1 fruit fly cellular context compared by ENCODE assay signal in the genomic region with DNA sequence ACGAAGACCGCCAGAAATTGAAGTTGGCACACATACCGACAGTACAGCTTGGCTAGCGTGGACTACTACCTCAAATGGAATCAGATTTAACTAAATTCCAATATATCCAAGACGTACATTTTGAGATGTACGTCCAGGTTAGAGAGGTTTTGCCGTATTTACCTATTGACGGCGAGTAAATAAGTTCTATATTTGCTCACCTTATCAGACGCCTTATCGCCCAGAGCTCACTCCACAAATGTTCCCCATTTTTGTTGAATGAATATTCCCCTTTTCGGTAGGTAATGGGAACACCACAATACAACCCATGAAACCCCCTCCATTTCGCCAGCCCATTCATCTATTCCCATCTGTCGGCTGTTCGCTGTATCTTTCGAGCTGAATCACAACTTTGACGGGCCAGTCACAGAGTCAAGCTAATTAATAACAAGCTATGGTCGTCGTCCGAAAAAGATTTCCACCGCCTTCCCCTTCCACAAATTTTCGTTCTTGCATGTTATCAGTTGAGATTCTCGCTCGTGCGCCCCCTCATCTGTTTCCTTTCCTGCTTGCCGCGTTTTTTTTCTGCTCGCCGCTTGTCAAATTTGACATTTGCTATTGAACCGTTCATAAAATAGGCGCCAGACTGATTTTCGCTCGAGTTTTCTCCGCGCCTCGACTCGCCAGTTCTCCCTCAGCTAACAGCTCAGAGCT.
A peak's percentile ranks its signal among the peaks of the same experiment; 100 is the strongest.
TF ChIP-seq lines count a peak whose summit lies in the region.

No protein-coding gene starts in this region.

TF ChIP-seq in whole organism, embryonic, 481 proteins besides CTCF, POLR2A, EP300 and RAD21 (continued from another document and continues in another):
- TF ChIP-seq hbn (GFP tag; IDR thresholded peaks at IDR 0.05; lab: Robert Waterston, UW; ENCODE audit: partially characterized antibody) (no peak), CG16815 (GFP tag; optimal IDR thresholded peaks at IDR 0.05; lab: Kevin White, UChicago) (peak; percentile 82), CG7786 (GFP tag; optimal IDR thresholded peaks at IDR 0.05; lab: Kevin White, UChicago) (peak; percentile 92), schlank (tag; optimal IDR thresholded peaks at IDR 0.05; lab: Kevin White, UChicago) (peak; percentile 93), CG4328 (GFP tag; optimal IDR thresholded peaks at IDR 0.05; lab: Kevin White, UChicago) (peak; percentile 95), CG10654 (GFP tag; optimal IDR thresholded peaks at IDR 0.05; lab: Kevin White, UChicago) (peak; percentile 96), Ssrp (tag; optimal IDR thresholded peaks at IDR 0.05; lab: Kevin White, UChicago) (peak; percentile 67), CG6683 (GFP tag; optimal IDR thresholded peaks at IDR 0.05; lab: Kevin White, UChicago) (peak; percentile 92), aop (GFP tag; IDR thresholded peaks at IDR 0.05; lab: Robert Waterston, UW) (peak; percentile 89), ham (GFP tag; IDR thresholded peaks at IDR 0.05; lab: Robert Waterston, UW) (no peak; the same call in 1 of the 2 replicates), CG16813 (GFP tag; IDR thresholded peaks at IDR 0.05; lab: Robert Waterston, UW; ENCODE audit: partially characterized antibody) (no peak), NK7.1 (GFP tag; optimal IDR thresholded peaks at IDR 0.05; lab: Kevin White, UChicago) (peak; percentile 96), Oaz (GFP tag; IDR thresholded peaks at IDR 0.05; lab: Robert Waterston, UW) (peak; percentile 75), eyg (GFP tag; optimal IDR thresholded peaks at IDR 0.05; lab: Kevin White, UChicago) (peak; percentile 94), CG1024 (GFP tag; IDR thresholded peaks at IDR 0.05; lab: Robert Waterston, UW) (peak; percentile 96), CG6254 (GFP tag; optimal IDR thresholded peaks at IDR 0.05; lab: Kevin White, UChicago) (peak; percentile 90), HLH4C (GFP tag; IDR thresholded peaks at IDR 0.05; lab: Robert Waterston, UW; ENCODE audit: partially characterized antibody) (no peak), Usf (GFP tag; optimal IDR thresholded peaks at IDR 0.05; lab: Kevin White, UChicago) (peak; percentile 80), ab (GFP tag; optimal IDR thresholded peaks at IDR 0.05; lab: Kevin White, UChicago) (peak; percentile 72), CrebB (tag; optimal IDR thresholded peaks at IDR 0.05; lab: Kevin White, UChicago) (peak; percentile 92), Scr (GFP tag; IDR thresholded peaks at IDR 0.05; lab: Robert Waterston, UW; ENCODE audit: partially characterized antibody) (no peak), Taf1 (GFP tag; IDR thresholded peaks at IDR 0.05; lab: Robert Waterston, UW) (peak; percentile 81), HmgD (GFP tag; optimal IDR thresholded peaks at IDR 0.05; lab: Kevin White, UChicago) (peak; percentile 94), Antp (GFP tag; optimal IDR thresholded peaks at IDR 0.05; lab: Kevin White, UChicago) (peak; percentile 92), CG14667 (GFP tag; IDR thresholded peaks at IDR 0.05; lab: Robert Waterston, UW) (peak; percentile 85), pan (optimal IDR thresholded peaks at IDR 0.05; lab: Kevin White, UChicago) (no peak), pan (GFP tag; optimal IDR thresholded peaks at IDR 0.05 in 1 of 2, IDR thresholded peaks at IDR 0.05 in 1 of 2) (peak in 1 of 2 experiments; percentile 93), CG9817 (tag; optimal IDR thresholded peaks at IDR 0.05; lab: Kevin White, UChicago) (peak; percentile 82), esg (GFP tag; conservative IDR thresholded peaks at IDR 0.05; lab: Robert Waterston, UW) (peak; percentile 72), TFAM (GFP tag; optimal IDR thresholded peaks at IDR 0.05; lab: Kevin White, UChicago) (peak; percentile 91), sim (GFP tag; IDR thresholded peaks at IDR 0.05; lab: Robert Waterston, UW) (peak; percentile 96), CG7745 (tag; optimal IDR thresholded peaks at IDR 0.05; lab: Kevin White, UChicago) (peak; percentile 91), CG7271 (tag; optimal IDR thresholded peaks at IDR 0.05; lab: Kevin White, UChicago) (peak; percentile 75), Gsc (GFP tag; IDR thresholded peaks at IDR 0.05; lab: Robert Waterston, UW) (no peak), CG14014 (GFP tag; IDR thresholded peaks at IDR 0.05; lab: Robert Waterston, UW) (peak; percentile 92), CG31441 (GFP tag; IDR thresholded peaks at IDR 0.05; lab: Robert Waterston, UW) (peak; percentile 96), trh (GFP tag; optimal IDR thresholded peaks at IDR 0.05; lab: Kevin White, UChicago) (peak; percentile 97), cwo (GFP tag; optimal IDR thresholded peaks at IDR 0.05; lab: Kevin White, UChicago) (peak; percentile 81), CG9932 (GFP tag; IDR thresholded peaks at IDR 0.05; lab: Robert Waterston, UW) (peak; percentile 80), bcd (GFP tag; optimal IDR thresholded peaks at IDR 0.05; lab: Kevin White, UChicago) (peak; percentile 94), mam (GFP tag; optimal IDR thresholded peaks at IDR 0.05; lab: Kevin White, UChicago) (peak; percentile 88), croc (GFP tag; conservative IDR thresholded peaks at IDR 0.05; lab: Robert Waterston, UW) (peak; percentile 77), crp (GFP tag; optimal IDR thresholded peaks at IDR 0.05; lab: Kevin White, UChicago) (peak in 1 of 2 experiments; percentile 64), CG15011 (GFP tag; optimal IDR thresholded peaks at IDR 0.05; lab: Kevin White, UChicago) (peak; percentile 96), CG14860 (GFP tag; IDR thresholded peaks at IDR 0.05; lab: Robert Waterston, UW; ENCODE audit: partially characterized antibody) (no peak), Nf-YB (GFP tag; optimal IDR thresholded peaks at IDR 0.05; lab: Kevin White, UChicago) (peak; percentile 70), CG12744 (GFP tag; optimal IDR thresholded peaks at IDR 0.05; lab: Kevin White, UChicago) (peak; percentile 82), chinmo (GFP tag; IDR thresholded peaks at IDR 0.05; lab: Robert Waterston, UW; ENCODE audit: partially characterized antibody) (peak; percentile 78; the same call in 2 of the 4 replicates), gt (GFP tag; IDR thresholded peaks at IDR 0.05; lab: Robert Waterston, UW) (peak; percentile 90), scrt (GFP tag; optimal IDR thresholded peaks at IDR 0.05; lab: Kevin White, UChicago) (peak; percentile 81), CG10209 (GFP tag; optimal IDR thresholded peaks at IDR 0.05; lab: Kevin White, UChicago) (peak; percentile 98), gce (GFP tag; IDR thresholded peaks at IDR 0.05; lab: Robert Waterston, UW) (peak; percentile 96), CG12236 (GFP tag; optimal IDR thresholded peaks at IDR 0.05; lab: Kevin White, UChicago) (peak; percentile 98), CG31365 (tag; optimal IDR thresholded peaks at IDR 0.05; lab: Kevin White, UChicago) (peak; percentile 85), usp (GFP tag; optimal IDR thresholded peaks at IDR 0.05; lab: Kevin White, UChicago) (no peak), MTF-1 (GFP tag; optimal IDR thresholded peaks at IDR 0.05; lab: Kevin White, UChicago; ENCODE audit: borderline replicate concordance) (peak; percentile 97), sens-2 (GFP tag; IDR thresholded peaks at IDR 0.05; lab: Robert Waterston, UW) (peak; percentile 90), CG12155 (GFP tag; optimal IDR thresholded peaks at IDR 0.05; lab: Kevin White, UChicago) (peak; percentile 80), inv (GFP tag; IDR thresholded peaks at IDR 0.05; lab: Robert Waterston, UW; ENCODE audit: partially characterized antibody) (no peak), CG5245 (GFP tag; optimal IDR thresholded peaks at IDR 0.05; lab: Kevin White, UChicago) (peak; percentile 94), Camta (GFP tag; optimal IDR thresholded peaks at IDR 0.05; lab: Kevin White, UChicago) (peak; percentile 98), CG2712 (tag; optimal IDR thresholded peaks at IDR 0.05; lab: Kevin White, UChicago) (peak; percentile 89), CG7963 (GFP tag; IDR thresholded peaks at IDR 0.05; lab: Robert Waterston, UW; ENCODE audit: partially characterized antibody) (no peak), CG11504 (tag; optimal IDR thresholded peaks at IDR 0.05; lab: Kevin White, UChicago) (peak; percentile 87), CG17186 (GFP tag; optimal IDR thresholded peaks at IDR 0.05; lab: Kevin White, UChicago) (peak; percentile 92), CG18599 (GFP tag; optimal IDR thresholded peaks at IDR 0.05; lab: Kevin White, UChicago) (peak; percentile 96), CG4617 (GFP tag; optimal IDR thresholded peaks at IDR 0.05; lab: Kevin White, UChicago; ENCODE audit: borderline replicate concordance) (peak; percentile 84), CG4820 (GFP tag; optimal IDR thresholded peaks at IDR 0.05; lab: Kevin White, UChicago) (peak; percentile 93), repo (GFP tag; optimal IDR thresholded peaks at IDR 0.05; lab: Kevin White, UChicago) (peak; percentile 96), grn (GFP tag; optimal IDR thresholded peaks at IDR 0.05; lab: Kevin White, UChicago) (peak; percentile 97), CG5953 (GFP tag; IDR thresholded peaks at IDR 0.05; lab: Robert Waterston, UW) (peak; percentile 94), dati (GFP tag; IDR thresholded peaks at IDR 0.05; lab: Robert Waterston, UW) (peak; percentile 82), Fer3 (tag; optimal IDR thresholded peaks at IDR 0.05; lab: Kevin White, UChicago) (peak; percentile 90), CG8765 (GFP tag; IDR thresholded peaks at IDR 0.05; lab: Robert Waterston, UW) (peak; percentile 86), ap (GFP tag; IDR thresholded peaks at IDR 0.05; lab: Robert Waterston, UW) (peak; percentile 89), CG11093 (GFP tag; IDR thresholded peaks at IDR 0.05; lab: Robert Waterston, UW) (peak; percentile 94), zf30C (GFP tag; optimal IDR thresholded peaks at IDR 0.05; lab: Kevin White, UChicago) (no peak), Lhr (GFP tag; optimal IDR thresholded peaks at IDR 0.05; lab: Kevin White, UChicago) (peak; percentile 96), HLHmδ (GFP tag; optimal IDR thresholded peaks at IDR 0.05; lab: Kevin White, UChicago) (peak; percentile 96), CG10959 (GFP tag; IDR thresholded peaks at IDR 0.05; lab: Robert Waterston, UW) (peak; percentile 94), CG12942 (GFP tag; optimal IDR thresholded peaks at IDR 0.05; lab: Kevin White, UChicago) (peak; percentile 97), Trl (optimal IDR thresholded peaks at IDR 0.05; lab: Kevin White, UChicago) (no peak), Trl (GFP tag; optimal IDR thresholded peaks at IDR 0.05; lab: Kevin White, UChicago) (peak; percentile 97), Hr51 (GFP tag; optimal IDR thresholded peaks at IDR 0.05; lab: Kevin White, UChicago) (peak; percentile 67 to 94), CG5180 (GFP tag; optimal IDR thresholded peaks at IDR 0.05; lab: Kevin White, UChicago) (peak; percentile 90), Hsf (GFP tag; optimal IDR thresholded peaks at IDR 0.05; lab: Kevin White, UChicago) (peak; percentile 86), Fer1 (GFP tag; optimal IDR thresholded peaks at IDR 0.05; lab: Kevin White, UChicago) (peak; percentile 93), Meics (GFP tag; optimal IDR thresholded peaks at IDR 0.05; lab: Kevin White, UChicago) (peak; percentile 92), zen2 (GFP tag; IDR thresholded peaks at IDR 0.05; lab: Robert Waterston, UW; ENCODE audit: partially characterized antibody) (no peak), zen (tag; optimal IDR thresholded peaks at IDR 0.05; lab: Kevin White, UChicago) (peak; percentile 71), HHEX (GFP tag; optimal IDR thresholded peaks at IDR 0.05; lab: Kevin White, UChicago) (peak; percentile 96), CG9437 (GFP tag; optimal IDR thresholded peaks at IDR 0.05; lab: Kevin White, UChicago) (peak; percentile 63), CG10565 (GFP tag; optimal IDR thresholded peaks at IDR 0.05; lab: Kevin White, UChicago) (peak; percentile 83), CG18764 (GFP tag; optimal IDR thresholded peaks at IDR 0.05; lab: Kevin White, UChicago) (peak; percentile 97), lbe (GFP tag; optimal IDR thresholded peaks at IDR 0.05; lab: Kevin White, UChicago) (peak; percentile 43), D19B (GFP tag; optimal IDR thresholded peaks at IDR 0.05; lab: Kevin White, UChicago) (peak; percentile 82), CG3407 (GFP tag; optimal IDR thresholded peaks at IDR 0.05; lab: Kevin White, UChicago) (peak; percentile 98), ssp (GFP tag; IDR thresholded peaks at IDR 0.05; lab: Robert Waterston, UW) (peak; percentile 78), Dip2 (GFP tag; IDR thresholded peaks at IDR 0.05; lab: Robert Waterston, UW) (no peak), MESR4 (GFP tag; optimal IDR thresholded peaks at IDR 0.05; lab: Kevin White, UChicago) (peak; percentile 38), her (GFP tag; optimal IDR thresholded peaks at IDR 0.05; lab: Kevin White, UChicago) (peak; percentile 92), crol (GFP tag; IDR thresholded peaks at IDR 0.05; lab: Robert Waterston, UW) (peak; percentile 53), cg (GFP tag; optimal IDR thresholded peaks at IDR 0.05; lab: Kevin White, UChicago) (no peak), Ravus (GFP tag; IDR thresholded peaks at IDR 0.05; lab: Robert Waterston, UW) (peak; percentile 74), nerfin-1 (tag; optimal IDR thresholded peaks at IDR 0.05; lab: Kevin White, UChicago) (peak; percentile 91), CG13775 (GFP tag; optimal IDR thresholded peaks at IDR 0.05; lab: Kevin White, UChicago) (peak; percentile 85), ewg (GFP tag; optimal IDR thresholded peaks at IDR 0.05; lab: Kevin White, UChicago) (peak; percentile 92), ind (GFP tag; optimal IDR thresholded peaks at IDR 0.05; lab: Kevin White, UChicago) (peak; percentile 90), Jarid2 (GFP tag; optimal IDR thresholded peaks at IDR 0.05; lab: Kevin White, UChicago) (peak; percentile 85), sens (GFP tag; lab: Kevin White, UChicago) (peak; percentile 100), Hand (GFP tag; optimal IDR thresholded peaks at IDR 0.05; lab: Kevin White, UChicago) (peak; percentile 75), CG3838 (GFP tag; optimal IDR thresholded peaks at IDR 0.05; lab: Kevin White, UChicago) (peak; percentile 93), CG17359 (tag; optimal IDR thresholded peaks at IDR 0.05; lab: Kevin White, UChicago) (peak; percentile 96), CG1602 (GFP tag; optimal IDR thresholded peaks at IDR 0.05; lab: Kevin White, UChicago) (peak; percentile 94), lab (GFP tag; optimal IDR thresholded peaks at IDR 0.05; lab: Kevin White, UChicago) (peak; percentile 98), pzg (GFP tag; optimal IDR thresholded peaks at IDR 0.05; lab: Kevin White, UChicago) (peak; percentile 28), CG2116 (GFP tag; optimal IDR thresholded peaks at IDR 0.05; lab: Kevin White, UChicago) (peak; percentile 82), gem (tag; optimal IDR thresholded peaks at IDR 0.05; lab: Kevin White, UChicago) (peak; percentile 93), CG1792 (GFP tag; optimal IDR thresholded peaks at IDR 0.05; lab: Kevin White, UChicago) (peak; percentile 98), Rx (GFP tag; IDR thresholded peaks at IDR 0.05; lab: Robert Waterston, UW) (peak; percentile 89), Ets97D (GFP tag; optimal IDR thresholded peaks at IDR 0.05; lab: Kevin White, UChicago) (peak; percentile 81)
